Worm (Caenorhabditis elegans): ENCODE measurements around the gene lep-2.

The lep-2 gene

DNA sequence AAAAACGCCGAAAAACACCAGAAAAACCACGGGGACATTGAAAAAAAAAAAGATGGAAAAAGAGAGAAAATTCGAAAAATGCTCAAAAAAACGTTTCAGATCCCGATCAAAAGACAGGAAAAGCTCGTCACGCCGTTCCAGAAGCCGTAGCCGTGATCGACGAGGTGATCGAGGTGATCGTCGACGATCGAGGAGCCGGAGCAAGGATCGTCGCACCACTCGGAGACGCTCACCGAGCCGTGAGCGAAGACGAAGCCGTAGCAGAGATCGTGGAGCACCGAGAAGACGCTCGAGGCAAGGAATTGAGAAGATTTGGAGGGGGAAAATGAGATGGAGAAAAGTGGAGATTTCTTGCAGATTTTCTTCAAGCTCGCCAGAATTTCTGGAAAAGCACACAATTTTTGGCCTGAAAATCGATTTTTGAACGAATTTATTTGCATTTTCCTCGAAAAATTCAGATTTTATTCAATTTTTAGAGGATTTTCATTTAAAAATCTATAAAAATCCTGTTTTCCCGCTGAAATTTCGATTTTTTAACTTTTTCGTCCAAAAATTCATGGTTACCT, 21.2 kb downstream of the lep-2 start:
- TF ChIP-seq unc-62 (GFP tag; optimal IDR thresholded peaks at IDR 0.05) (no peak), egrh-3 (GFP tag; IDR thresholded peaks at IDR 0.05) (peak; percentile 40; the same call in 1 of the 2 replicates), attf-6 (GFP tag; IDR thresholded peaks at IDR 0.05) (no peak), zfh-2 (GFP tag; conservative IDR thresholded peaks at IDR 0.05) (peak; percentile 66), rcor-1 (GFP tag; IDR thresholded peaks at IDR 0.05) (no peak), ztf-18 (tag; optimal IDR thresholded peaks at IDR 0.05) (no peak), F57C9.4 (tag; optimal IDR thresholded peaks at IDR 0.05) (no peak), ztf-3 (GFP tag; optimal IDR thresholded peaks at IDR 0.05) (no peak)

DNA sequence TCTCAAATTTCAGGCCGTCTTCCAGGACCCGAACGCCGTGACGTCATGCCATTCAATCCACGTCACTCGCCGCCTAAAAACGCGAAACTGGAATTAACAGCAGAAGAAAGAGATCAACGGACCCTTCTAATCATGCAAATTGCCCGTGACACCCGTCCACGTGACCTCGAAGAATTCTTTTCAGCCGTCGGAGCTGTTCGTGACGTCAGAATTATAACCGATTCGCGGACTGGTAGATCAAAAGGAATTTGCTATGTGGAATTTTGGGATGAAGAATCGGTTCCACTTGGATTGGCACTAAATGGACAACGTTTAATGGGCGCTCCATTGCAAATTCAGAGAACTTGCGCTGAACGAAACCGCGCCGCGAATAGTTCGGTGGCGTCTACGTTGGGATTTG, 23.3 kb downstream of the lep-2 start:
- TF ChIP-seq Y79H2A.3 (GFP tag; conservative IDR thresholded peaks at IDR 0.05), result no peak
- no peak for TF ChIP-seq Y56A3A.18 (GFP tag; IDR thresholded peaks at IDR 0.05)
- no peak for TF ChIP-seq unc-62 (GFP tag; optimal IDR thresholded peaks at IDR 0.05)
- no peak for TF ChIP-seq nhr-179 (tag; optimal IDR thresholded peaks at IDR 0.05)
- TF ChIP-seq madf-3 (GFP tag; IDR thresholded peaks at IDR 0.05), result no peak
- no peak for TF ChIP-seq nhr-120 (GFP tag; IDR thresholded peaks at IDR 0.05)
- no peak for TF ChIP-seq F52B5.7 (tag; optimal IDR thresholded peaks at IDR 0.05)
- TF ChIP-seq ztf-22 (GFP tag; optimal IDR thresholded peaks at IDR 0.05), result no peak
- TF ChIP-seq pha-4 (tag; optimal IDR thresholded peaks at IDR 0.05), result no peak

DNA sequence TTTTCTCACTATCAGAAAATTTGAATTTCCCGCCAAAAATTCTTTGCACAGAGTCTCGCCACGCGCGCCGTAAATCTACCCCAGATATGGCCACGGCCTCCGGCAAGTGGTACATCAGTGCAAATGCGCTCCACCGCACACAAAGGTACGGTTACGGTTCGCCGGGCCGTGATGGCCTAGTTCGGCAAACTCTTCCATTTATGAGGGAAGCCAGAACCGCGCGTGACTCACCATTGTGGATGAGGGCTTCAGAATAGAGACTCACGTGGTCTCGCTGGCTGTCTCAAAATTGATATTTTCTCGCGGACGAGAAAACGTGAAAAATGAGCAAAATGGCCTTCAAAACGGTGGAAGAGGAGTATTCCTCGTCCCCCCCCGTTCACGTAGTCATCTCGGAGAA, 27.7 kb downstream of the lep-2 start:
- TF ChIP-seq zim-3 (tag; optimal IDR thresholded peaks at IDR 0.05) (no peak), nhr-179 (tag; optimal IDR thresholded peaks at IDR 0.05) (no peak), ztf-6 (GFP tag; IDR thresholded peaks at IDR 0.05) (no peak), egl-44 (GFP tag; IDR thresholded peaks at IDR 0.05) (no peak), ztf-22 (GFP tag; optimal IDR thresholded peaks at IDR 0.05) (no peak), unc-62 (GFP tag; optimal IDR thresholded peaks at IDR 0.05) (no peak), F55B11.4 (tag; optimal IDR thresholded peaks at IDR 0.05; ENCODE audit: borderline replicate concordance, insufficient read depth) (no peak), mcd-1 (GFP tag; IDR thresholded peaks at IDR 0.05) (peak; percentile 34; the same call in 1 of the 2 replicates), ekl-4 (GFP tag; IDR thresholded peaks at IDR 0.05) (no peak), lir-1 (GFP tag; conservative IDR thresholded peaks at IDR 0.05) (no peak), bed-1 (GFP tag; IDR thresholded peaks at IDR 0.05) (no peak), hrde-1 (tag; optimal IDR thresholded peaks at IDR 0.05; ENCODE audit: borderline replicate concordance) (no peak), zfh-2 (GFP tag; conservative IDR thresholded peaks at IDR 0.05) (peak; percentile 53), F10E7.11 (tag; optimal IDR thresholded peaks at IDR 0.05) (no peak), snpc-1.1 (tag; optimal IDR thresholded peaks at IDR 0.05; ENCODE audit: insufficient read depth) (no peak), madf-3 (GFP tag; IDR thresholded peaks at IDR 0.05) (no peak), B0336.3 (GFP tag; IDR thresholded peaks at IDR 0.05) (no peak), nhr-90 (tag; optimal IDR thresholded peaks at IDR 0.05) (no peak), ztf-25 (GFP tag; IDR thresholded peaks at IDR 0.05) (no peak), hmg-20 (GFP tag; IDR thresholded peaks at IDR 0.05) (0 out of 2 replicates have a peak, but pooled peaks have one; percentile 14), lag-1 (GFP tag; IDR thresholded peaks at IDR 0.05) (no peak), hmg-1.2 (GFP tag; IDR thresholded peaks at IDR 0.05) (no peak), K11D2.4 (GFP tag; IDR thresholded peaks at IDR 0.05) (no peak), die-1 (tag; optimal IDR thresholded peaks at IDR 0.05) (no peak), attf-5 (GFP tag; optimal IDR thresholded peaks at IDR 0.05) (no peak), cebp-2 (GFP tag; IDR thresholded peaks at IDR 0.05) (peak; percentile 62; the same call in 1 of the 2 replicates), let-607 (tag; optimal IDR thresholded peaks at IDR 0.05) (no peak), ets-4 (GFP tag; optimal IDR thresholded peaks at IDR 0.05) (no peak), F37B4.10 (GFP tag; IDR thresholded peaks at IDR 0.05) (no peak), athp-1 (tag; optimal IDR thresholded peaks at IDR 0.05) (no peak), madf-6 (GFP tag; IDR thresholded peaks at IDR 0.05) (no peak), dox-1 (GFP tag; IDR thresholded peaks at IDR 0.05) (0 out of 2 replicates have a peak, but pooled peaks have one; percentile 20), him-1 (tag; optimal IDR thresholded peaks at IDR 0.05) (peak; percentile 54), rcor-1 (GFP tag; IDR thresholded peaks at IDR 0.05) (no peak), chd-7 (tag; optimal IDR thresholded peaks at IDR 0.05) (no peak)
